Fruit fly (Drosophila melanogaster) whole organism, embryonic: Measurements from ENCODE around the gene Pino.

Experiments used
- Abd-B ChIP-seq: fragments of 200-800 bp; sonication (Bioruptor generic); optimal IDR thresholded peaks from 2 replicates; lab custom pipeline; 2018; ENCODE audit warnings: missing biosample characterization, mild to moderate bottlenecking, missing genetic modification characterization, moderate library complexity
- Antp ChIP-seq: fragments of 200-800 bp; sonication (Bioruptor generic); optimal IDR thresholded peaks from 3 replicates; lab custom pipeline; 2016; ENCODE audit warnings: missing biosample characterization, missing genetic modification characterization
- CG10147 ChIP-seq: fragments of 200-800 bp; sonication (Bioruptor generic); optimal IDR thresholded peaks from 2 replicates; lab custom pipeline; 2019; ENCODE audit warnings: missing biosample characterization, mild to moderate bottlenecking, missing genetic modification characterization, moderate library complexity
- CG10654 ChIP-seq: fragments of 200-800 bp; sonication (Bioruptor generic); optimal IDR thresholded peaks from 2 replicates; lab custom pipeline; 2016; ENCODE audit warnings: missing biosample characterization, missing genetic modification characterization
- CG13424 ChIP-seq: fragments of 200-800 bp; sonication (Bioruptor generic); optimal IDR thresholded peaks from 2 replicates; lab custom pipeline; 2019; ENCODE audit warnings: missing biosample characterization, mild to moderate bottlenecking, missing genetic modification characterization, moderate library complexity
- CG14860 ChIP-seq: fragments of 200-800 bp; sonication (Bioruptor generic); IDR thresholded peaks from 3 replicates; pipeline ENCODE4 v1.3.6; 2022; ENCODE audit warnings: missing biosample characterization, missing genetic modification characterization; ENCODE audit not compliant: partially characterized antibody
- CG15011 ChIP-seq: fragments of 200-800 bp; sonication (Bioruptor generic); optimal IDR thresholded peaks from 3 replicates; lab custom pipeline; 2018; ENCODE audit warnings: missing biosample characterization, mild to moderate bottlenecking, missing genetic modification characterization
- CG16779 ChIP-seq: fragments of 200-800 bp; sonication (Bioruptor generic); IDR thresholded peaks from 2 replicates; pipeline ENCODE4 v1.3.6; 2022; ENCODE audit warnings: missing biosample characterization, missing genetic modification characterization
- CG17385 ChIP-seq: fragments of 200-800 bp; sonication (Bioruptor generic); optimal IDR thresholded peaks from 3 replicates; lab custom pipeline; 2018; ENCODE audit warnings: missing biosample characterization, mild to moderate bottlenecking, missing genetic modification characterization
- CG18619 ChIP-seq: fragments of 200-800 bp; sonication (Bioruptor generic); optimal IDR thresholded peaks from 3 replicates; lab custom pipeline; 2017; ENCODE audit warnings: missing biosample characterization, mild to moderate bottlenecking, missing genetic modification characterization
- CG2120 ChIP-seq: fragments of 200-800 bp; sonication (Bioruptor generic); optimal IDR thresholded peaks from 3 replicates; lab custom pipeline; 2016; ENCODE audit warnings: missing biosample characterization, missing genetic modification characterization
- CG4424 ChIP-seq: fragments of 200-800 bp; sonication (Bioruptor generic); optimal IDR thresholded peaks from 3 replicates; lab custom pipeline; 2016; ENCODE audit warnings: missing biosample characterization, missing genetic modification characterization
- CG5245 ChIP-seq: fragments of 200-800 bp; sonication (Bioruptor generic); optimal IDR thresholded peaks from 3 replicates; lab custom pipeline; 2016; ENCODE audit warnings: missing biosample characterization, missing genetic modification characterization
- CG6254 ChIP-seq: fragments of 200-800 bp; sonication (Bioruptor generic); optimal IDR thresholded peaks from 3 replicates; lab custom pipeline; 2017; ENCODE audit warnings: mild to moderate bottlenecking, missing biosample characterization, missing genetic modification reagents, missing genetic modification characterization
- CG6813 ChIP-seq: fragments of 200-800 bp; sonication (Bioruptor generic); optimal IDR thresholded peaks from 2 replicates; lab custom pipeline; 2017; ENCODE audit warnings: missing biosample characterization, missing genetic modification characterization, mild to moderate bottlenecking, moderate library complexity, missing genetic modification reagents
- CG7963 ChIP-seq: fragments of 200-800 bp; sonication (Bioruptor generic); IDR thresholded peaks from 3 replicates; pipeline ENCODE4 v1.3.6; 2022; ENCODE audit warnings: missing biosample characterization, missing genetic modification characterization; ENCODE audit not compliant: partially characterized antibody
- CG8765 ChIP-seq: fragments of 200-800 bp; sonication (Bioruptor generic); IDR thresholded peaks from 2 replicates; pipeline ENCODE4 v1.3.6; 2022; ENCODE audit warnings: missing biosample characterization, missing genetic modification characterization
- CG9437 ChIP-seq: fragments of 200-800 bp; sonication (Bioruptor generic); optimal IDR thresholded peaks from 2 replicates; lab custom pipeline; 2018; ENCODE audit warnings: missing biosample characterization, mild to moderate bottlenecking, missing genetic modification characterization
- CkIIα-i1 ChIP-seq: fragments of 200-800 bp; sonication (Bioruptor generic); IDR thresholded peaks from 2 replicates; pipeline ENCODE4 v1.3.6; 2022; ENCODE audit warnings: missing biosample characterization, missing genetic modification characterization
- D ChIP-seq, 2 experiments: fragments of 200-800 bp in 1 of 2; fragments of >200 bp in 1 of 2; sonication (Bioruptor generic) in 1 of 2; optimal IDR thresholded peaks; 2 replicates in 1 of 2; 3 replicates in 1 of 2; lab custom pipeline; 2017; ENCODE audit warnings: mild to moderate bottlenecking in 1 of 2, missing biosample characterization in 1 of 2, missing genetic modification characterization in 1 of 2, missing genetic modification reagents in 1 of 2
- Drgx ChIP-seq: fragments of 200-800 bp; sonication (Bioruptor generic); IDR thresholded peaks from 2 replicates; pipeline ENCODE4 v1.3.6; 2022; ENCODE audit warnings: missing biosample characterization, missing genetic modification characterization
- HLH3B ChIP-seq: fragments of 200-800 bp; sonication (Bioruptor generic); IDR thresholded peaks from 2 replicates; pipeline ENCODE4 v1.3.6; 2022; ENCODE audit warnings: missing biosample characterization, missing genetic modification characterization
- Hr39 ChIP-seq: fragments of >200 bp; optimal IDR thresholded peaks from 2 replicates; lab custom pipeline; 2017
- NC2α ChIP-seq: fragments of 200-800 bp; sonication (Bioruptor generic); optimal IDR thresholded peaks from 2 replicates; lab custom pipeline; 2016; ENCODE audit warnings: missing biosample characterization, missing genetic modification characterization
- Neu2 ChIP-seq: fragments of 200-800 bp; sonication (Bioruptor generic); optimal IDR thresholded peaks from 3 replicates; lab custom pipeline; 2016; ENCODE audit warnings: missing biosample characterization, missing genetic modification characterization, borderline replicate concordance
- NfI ChIP-seq: fragments of 200-800 bp; sonication (Bioruptor generic); optimal IDR thresholded peaks from 3 replicates; lab custom pipeline; 2018; ENCODE audit warnings: missing biosample characterization, mild to moderate bottlenecking, missing genetic modification characterization, moderate library complexity
- Ptx1 ChIP-seq: fragments of 200-800 bp; sonication (Bioruptor generic); IDR thresholded peaks from 2 replicates; pipeline ENCODE4 v1.3.6; 2022; ENCODE audit warnings: missing biosample characterization, missing genetic modification characterization
- Rfx ChIP-seq: fragments of 200-800 bp; sonication (Bioruptor generic); IDR thresholded peaks from 2 replicates; pipeline ENCODE4 v1.3.6; 2022; ENCODE audit warnings: missing biosample characterization, missing genetic modification characterization
- Ssrp ChIP-seq: fragments of 200-800 bp; sonication (Bioruptor generic); optimal IDR thresholded peaks from 2 replicates; lab custom pipeline; 2018; ENCODE audit warnings: missing biosample characterization, mild to moderate bottlenecking, missing genetic modification characterization, moderate library complexity
- Vsx1 ChIP-seq: fragments of 200-800 bp; sonication (Bioruptor generic); optimal IDR thresholded peaks from 2 replicates; lab custom pipeline; 2017; ENCODE audit warnings: missing biosample characterization, mild to moderate bottlenecking, missing genetic modification characterization, missing genetic modification reagents
- abd-A ChIP-seq: fragments of 200-800 bp; sonication (Bioruptor generic); optimal IDR thresholded peaks from 3 replicates; lab custom pipeline; 2019; ENCODE audit warnings: missing biosample characterization, mild to moderate bottlenecking, missing genetic modification characterization, moderate library complexity
- ac ChIP-seq: fragments of 200-800 bp; sonication (Bioruptor generic); optimal IDR thresholded peaks from 3 replicates; lab custom pipeline; 2017; ENCODE audit warnings: missing biosample characterization, mild to moderate bottlenecking, missing genetic modification characterization
- bsh ChIP-seq, 2 experiments: fragments of 200-800 bp; sonication (Bioruptor generic); optimal IDR thresholded peaks; 2 replicates each; lab custom pipeline; 2017 to 2018; ENCODE audit warnings: mild to moderate bottlenecking in 2 of 2, missing biosample characterization in 2 of 2, missing genetic modification characterization in 2 of 2, moderate library complexity in 1 of 2
- chinmo ChIP-seq: fragments of 200-800 bp; sonication (Bioruptor generic); IDR thresholded peaks from 4 replicates; pipeline ENCODE4 v1.3.6; 2022; ENCODE audit warnings: missing biosample characterization, missing genetic modification characterization; ENCODE audit not compliant: partially characterized antibody
- dimm ChIP-seq: fragments of 200-800 bp; sonication (Bioruptor generic); IDR thresholded peaks from 2 replicates; pipeline ENCODE4 v1.3.6; 2022; ENCODE audit warnings: missing biosample characterization, missing genetic modification characterization
- dysf ChIP-seq: fragments of 200-800 bp; sonication (Bioruptor generic); IDR thresholded peaks from 3 replicates; pipeline ENCODE4 v1.3.6; 2022; ENCODE audit warnings: missing biosample characterization, missing genetic modification characterization
- eve ChIP-seq, 2 experiments: fragments of >200 bp; optimal IDR thresholded peaks; 2 replicates each; lab custom pipeline; 2017; ENCODE audit warnings: missing biosample characterization in 2 of 2, missing genetic modification characterization in 2 of 2
- ind ChIP-seq: fragments of 200-800 bp; sonication (Bioruptor generic); optimal IDR thresholded peaks from 3 replicates; lab custom pipeline; 2016; ENCODE audit warnings: missing biosample characterization, missing genetic modification characterization
- maf-S ChIP-seq: fragments of 200-800 bp; sonication (Bioruptor generic); optimal IDR thresholded peaks from 2 replicates; lab custom pipeline; 2016; ENCODE audit warnings: missing biosample characterization, missing genetic modification characterization
- pnt ChIP-seq: fragments of 200-800 bp; sonication (Bioruptor generic); optimal IDR thresholded peaks from 3 replicates; lab custom pipeline; 2016; ENCODE audit warnings: missing biosample characterization, missing genetic modification characterization
- prd ChIP-seq, 3 experiments: fragments of >200 bp in 2 of 3; fragments of 200-800 bp in 1 of 3; sonication (Bioruptor generic) in 1 of 3; optimal IDR thresholded peaks in 2 of 3; IDR thresholded peaks in 1 of 3; 2 replicates in 2 of 3; 3 replicates in 1 of 3; pipeline versions ENCODE4 v1.3.6 to Lab custom; 2017 to 2022; ENCODE audit warnings: missing biosample characterization in 1 of 3, missing genetic modification characterization in 1 of 3
- ranshi ChIP-seq: fragments of 200-800 bp; sonication (Bioruptor generic); IDR thresholded peaks from 2 replicates; pipeline ENCODE4 v1.3.6; 2022; ENCODE audit warnings: missing biosample characterization, missing genetic modification characterization
- sc ChIP-seq, 3 experiments: fragments of >200 bp in 2 of 3; fragments of 200-800 bp in 1 of 3; sonication (Bioruptor generic) in 1 of 3; optimal IDR thresholded peaks; 2 replicates in 2 of 3; 3 replicates in 1 of 3; lab custom pipeline; 2017; ENCODE audit warnings: mild to moderate bottlenecking in 1 of 3, missing biosample characterization in 1 of 3, missing genetic modification characterization in 1 of 3, missing genetic modification reagents in 1 of 3
- sqz ChIP-seq: fragments of 200-800 bp; sonication (Bioruptor generic); optimal IDR thresholded peaks from 3 replicates; lab custom pipeline; 2018; ENCODE audit warnings: missing biosample characterization, mild to moderate bottlenecking, missing genetic modification characterization
- sug ChIP-seq: fragments of 200-800 bp; optimal IDR thresholded peaks from 2 replicates; lab custom pipeline; 2019; ENCODE audit warnings: missing biosample characterization, mild to moderate bottlenecking, missing genetic modification characterization, moderate library complexity
- tgo ChIP-seq: fragments of 200-800 bp; sonication (Bioruptor generic); IDR thresholded peaks from 3 replicates; pipeline ENCODE4 v1.3.6; 2022; ENCODE audit warnings: missing biosample characterization, missing genetic modification characterization
- usp ChIP-seq: fragments of >200 bp; optimal IDR thresholded peaks from 2 replicates; lab custom pipeline; 2017; ENCODE audit warnings: missing biosample characterization, missing genetic modification characterization
- wor ChIP-seq: fragments of 200-800 bp; sonication (Bioruptor generic); IDR thresholded peaks from 2 replicates; pipeline ENCODE4 v1.3.6; 2022; ENCODE audit warnings: missing biosample characterization, missing genetic modification characterization

The Pino gene

dm6 chr2L:1123078-1123818, 5.5 kb downstream of the Pino start (continued):
- TF ChIP-seq bsh (GFP tag; optimal IDR thresholded peaks at IDR 0.05; lab: Kevin White, UChicago): peak in 1 of 2 experiments; percentile 83
- peak; percentile 20 for TF ChIP-seq CG17385 (GFP tag; lab: Kevin White, UChicago)
- TF ChIP-seq Drgx: no peak
- no peak for TF ChIP-seq D (optimal IDR thresholded peaks at IDR 0.05; lab: Kevin White, UChicago)
- peak; percentile 67 for TF ChIP-seq D (GFP tag; optimal IDR thresholded peaks at IDR 0.05; lab: Kevin White, UChicago)
- no peak for TF ChIP-seq CG2120 (GFP tag; lab: Kevin White, UChicago)
- TF ChIP-seq CG9437 (GFP tag; lab: Kevin White, UChicago): no peak
- TF ChIP-seq Hr39 (lab: Kevin White, UChicago): no peak
- no peak for TF ChIP-seq sug (tag; lab: Kevin White, UChicago)
- TF ChIP-seq CG18619 (GFP tag; lab: Kevin White, UChicago): peak; percentile 20
- no peak for TF ChIP-seq CG10147 (GFP tag; lab: Kevin White, UChicago)
- TF ChIP-seq CG7963 (GFP tag; lab: Robert Waterston, UW): no peak
- TF ChIP-seq maf-S (GFP tag; lab: Kevin White, UChicago): no peak
- TF ChIP-seq sc (optimal IDR thresholded peaks at IDR 0.05; lab: Kevin White, UChicago): no peak
- peak; percentile 64 for TF ChIP-seq sc (GFP tag; optimal IDR thresholded peaks at IDR 0.05; lab: Kevin White, UChicago)
- TF ChIP-seq NfI (GFP tag; lab: Kevin White, UChicago): no peak
- TF ChIP-seq Abd-B (GFP tag; lab: Kevin White, UChicago): no peak
- TF ChIP-seq prd (optimal IDR thresholded peaks at IDR 0.05; lab: Kevin White, UChicago): no peak
- no peak for TF ChIP-seq prd (GFP tag; IDR thresholded peaks at IDR 0.05; lab: Robert Waterston, UW)
- no peak for TF ChIP-seq dimm (GFP tag; lab: Robert Waterston, UW)
- TF ChIP-seq chinmo (GFP tag; lab: Robert Waterston, UW): no peak
- TF ChIP-seq Antp: no peak
- no peak for TF ChIP-seq wor (GFP tag; lab: Robert Waterston, UW)
- TF ChIP-seq CG4424 (GFP tag; lab: Kevin White, UChicago): peak; percentile 11
- TF ChIP-seq sqz (GFP tag; lab: Kevin White, UChicago): no peak
- no peak for TF ChIP-seq usp (GFP tag; lab: Kevin White, UChicago)
- TF ChIP-seq CG14860 (GFP tag; lab: Robert Waterston, UW): no peak
- TF ChIP-seq NC2α: no peak
- peak; percentile 74 for TF ChIP-seq CG6813
- no peak for TF ChIP-seq ranshi (GFP tag; lab: Robert Waterston, UW)
- TF ChIP-seq Neu2 (GFP tag; lab: Kevin White, UChicago): no peak
- no peak for TF ChIP-seq Ssrp (tag; lab: Kevin White, UChicago)
- TF ChIP-seq CG10654 (GFP tag; lab: Kevin White, UChicago): peak; percentile 3
- TF ChIP-seq Vsx1: peak; percentile 45
- peak; percentile 61 for TF ChIP-seq CG6254 (GFP tag; lab: Kevin White, UChicago)
- no peak for TF ChIP-seq dysf (GFP tag; lab: Robert Waterston, UW)
- no peak for TF ChIP-seq eve (GFP tag; optimal IDR thresholded peaks at IDR 0.05; lab: Kevin White, UChicago)
- peak; percentile 22 for TF ChIP-seq abd-A
- peak; percentile 49 for TF ChIP-seq ac (GFP tag; lab: Kevin White, UChicago)
- TF ChIP-seq CG13424 (tag; lab: Kevin White, UChicago): peak; percentile 34
- no peak for TF ChIP-seq CG15011 (GFP tag; lab: Kevin White, UChicago)
- no peak for TF ChIP-seq CkIIα-i1 (GFP tag; lab: Robert Waterston, UW)
- no peak for TF ChIP-seq HLH3B (GFP tag; lab: Robert Waterston, UW)
- TF ChIP-seq pnt (GFP tag; lab: Kevin White, UChicago): no peak
- TF ChIP-seq Rfx (GFP tag; lab: Robert Waterston, UW): no peak
- no peak for TF ChIP-seq CG8765
- TF ChIP-seq CG16779 (GFP tag; lab: Robert Waterston, UW): no peak
- TF ChIP-seq ind (GFP tag; lab: Kevin White, UChicago): no peak
- TF ChIP-seq Ptx1 (GFP tag; lab: Robert Waterston, UW): no peak
- TF ChIP-seq tgo (GFP tag; lab: Robert Waterston, UW): no peak
- TF ChIP-seq CG5245 (GFP tag; lab: Kevin White, UChicago): peak; percentile 21
